Worm (Caenorhabditis elegans): Measurements from ENCODE around the gene ZC443.2.

ZC443.2 gene

DNA sequence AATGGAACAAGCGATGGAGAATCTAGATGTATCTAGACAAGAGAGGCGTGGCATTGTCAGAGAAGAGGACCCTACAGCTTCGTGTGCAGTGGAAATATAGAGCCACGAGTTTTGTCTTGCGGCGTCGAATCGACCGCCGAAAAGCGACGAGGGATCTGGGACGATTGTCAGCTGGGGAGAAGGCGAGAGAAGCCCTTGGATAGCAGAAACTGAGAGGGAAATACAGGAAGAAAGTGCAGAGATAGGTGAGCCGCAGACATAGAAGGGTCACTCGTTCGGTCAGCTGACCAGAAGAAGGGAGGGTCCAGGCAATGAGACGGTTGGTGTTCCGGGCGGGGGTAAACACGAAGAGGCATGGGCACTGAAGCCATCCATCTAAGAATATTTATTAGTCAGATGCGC lies 3.5 kb upstream of the ZC443.2 start (continued):
- TF ChIP-seq repo-1 (tag; optimal IDR thresholded peaks at IDR 0.05) (no peak), madf-8 (GFP tag; conservative IDR thresholded peaks at IDR 0.05) (no peak), mel-28 (tag; optimal IDR thresholded peaks at IDR 0.05; ENCODE audit: borderline replicate concordance) (no peak), tbp1 (GFP tag; optimal IDR thresholded peaks at IDR 0.05) (no peak), hmg-20 (GFP tag; IDR thresholded peaks at IDR 0.05) (no peak), die-1 (tag; optimal IDR thresholded peaks at IDR 0.05) (no peak), F57A8.1 (GFP tag; optimal IDR thresholded peaks at IDR 0.05) (no peak), lsy-27 (tag; optimal IDR thresholded peaks at IDR 0.05; ENCODE audit: borderline replicate concordance, insufficient read depth) (no peak), gei-17 (GFP tag; optimal IDR thresholded peaks at IDR 0.05) (no peak), nfya-1 (tag; optimal IDR thresholded peaks at IDR 0.05; ENCODE audit: borderline replicate concordance, insufficient read depth) (no peak), mxl-1 (tag; optimal IDR thresholded peaks at IDR 0.05) (no peak), cebp-2 (GFP tag; IDR thresholded peaks at IDR 0.05) (no peak), F49E8.2 (tag; optimal IDR thresholded peaks at IDR 0.05; ENCODE audit: insufficient read depth) (no peak), egrh-3 (GFP tag; IDR thresholded peaks at IDR 0.05) (peak; percentile 59; the same call in 1 of the 2 replicates), K12H6.12 (tag; optimal IDR thresholded peaks at IDR 0.05) (peak; percentile 93), Y67H2A.10 (GFP tag; conservative IDR thresholded peaks at IDR 0.05) (no peak), mes-4 (tag; optimal IDR thresholded peaks at IDR 0.05) (no peak), madf-6 (GFP tag; IDR thresholded peaks at IDR 0.05) (no peak), ceh-100 (GFP tag; IDR thresholded peaks at IDR 0.05) (no peak), ceh-27 (GFP tag; optimal IDR thresholded peaks at IDR 0.05) (peak; percentile 59), bed-1 (GFP tag; IDR thresholded peaks at IDR 0.05) (no peak), hlh-12 (tag; optimal IDR thresholded peaks at IDR 0.05) (no peak), nhr-27 (tag; optimal IDR thresholded peaks at IDR 0.05) (no peak), nfyb-1 (GFP tag; IDR thresholded peaks at IDR 0.05) (no peak), F33H1.4 (GFP tag; IDR thresholded peaks at IDR 0.05) (no peak), nfya-2 (GFP tag; IDR thresholded peaks at IDR 0.05) (no peak), lin-40 (tag; optimal IDR thresholded peaks at IDR 0.05) (peak; percentile 19), K11D2.4 (GFP tag; IDR thresholded peaks at IDR 0.05) (peak; percentile 58), madf-3 (GFP tag; IDR thresholded peaks at IDR 0.05) (no peak), attf-5 (GFP tag; optimal IDR thresholded peaks at IDR 0.05) (peak; percentile 65), ceh-79 (tag; optimal IDR thresholded peaks at IDR 0.05) (no peak), unc-62 (GFP tag; optimal IDR thresholded peaks at IDR 0.05) (no peak), fkh-3 (tag; optimal IDR thresholded peaks at IDR 0.05) (no peak), Y53F4B.3 (GFP tag; IDR thresholded peaks at IDR 0.05) (no peak), ztf-22 (GFP tag; optimal IDR thresholded peaks at IDR 0.05) (no peak), Y95B8A.8 (GFP tag; IDR thresholded peaks at IDR 0.05) (0 out of 2 replicates have a peak, but pooled peaks have one; percentile 37), dpff-1 (tag; optimal IDR thresholded peaks at IDR 0.05) (no peak), F10E7.11 (tag; optimal IDR thresholded peaks at IDR 0.05) (no peak), ztf-6 (GFP tag; IDR thresholded peaks at IDR 0.05) (no peak), snpc-4 (GFP tag; optimal IDR thresholded peaks at IDR 0.05) (no peak), snpc-4 (tag; optimal IDR thresholded peaks at IDR 0.05) (peak in 3 of 4 experiments; percentile 10 to 35 (median 16)), pbrm-1 (GFP tag; IDR thresholded peaks at IDR 0.05) (no peak), madf-10 (tag; optimal IDR thresholded peaks at IDR 0.05) (peak; percentile 81), B0261.1 (tag; optimal IDR thresholded peaks at IDR 0.05) (no peak), ceh-40 (GFP tag; IDR thresholded peaks at IDR 0.05) (no peak), efl-1 (GFP tag; optimal IDR thresholded peaks at IDR 0.05) (no peak), zfh-2 (GFP tag; conservative IDR thresholded peaks at IDR 0.05) (no peak; the same call in 1 of the 2 replicates), nhr-120 (GFP tag; IDR thresholded peaks at IDR 0.05) (no peak)
